Worm (Caenorhabditis elegans) whole organism, midembryonic: Measurements from ENCODE around the gene F31B9.4.

ENCODE experiments used
- T22C8.4 ChIP-seq: fragments of 200-800 bp; sonication (Bioruptor generic); IDR thresholded peaks from 2 replicates; pipeline ENCODE4 v1.3.6; 2022; ENCODE audit warnings: missing genetic modification characterization, missing compliant biosample characterization
- cog-1 ChIP-seq: sonication (generic microtip); optimal IDR thresholded peaks from 2 replicates; lab custom pipeline; 2016; ENCODE audit warnings: missing genetic modification characterization, missing compliant biosample characterization
- flt-1 ChIP-seq: fragments of 200-800 bp; sonication (Bioruptor generic); IDR thresholded peaks from 2 replicates; pipeline ENCODE4 v1.3.6; 2022; ENCODE audit warnings: missing genetic modification characterization, missing compliant biosample characterization
- klf-2 ChIP-seq: fragments of 200-800 bp; sonication (Bioruptor generic); conservative IDR thresholded peaks from 2 replicates; pipeline ENCODE4 v1.3.6; 2022; ENCODE audit warnings: missing genetic modification reagents, missing genetic modification characterization, missing compliant biosample characterization
- med-1 ChIP-seq: sonication (generic microtip); optimal IDR thresholded peaks from 2 replicates; lab custom pipeline; 2017; ENCODE audit warnings: missing genetic modification characterization, mild to moderate bottlenecking, missing compliant biosample characterization, antibody characterized with exemption, missing genetic modification reagents; ENCODE audit not compliant: insufficient read depth
- ref-1 ChIP-seq: fragments of 200-800 bp; sonication (Bioruptor generic); conservative IDR thresholded peaks from 2 replicates; pipeline ENCODE4 v1.3.6; 2022; ENCODE audit warnings: missing genetic modification reagents, missing genetic modification characterization, missing compliant biosample characterization
- tab-1 ChIP-seq: fragments of 200-800 bp; sonication (Bioruptor generic); IDR thresholded peaks from 2 replicates; pipeline ENCODE4 v1.3.6; 2022; ENCODE audit warnings: missing genetic modification characterization, missing compliant biosample characterization
- ztf-23 ChIP-seq: fragments of 200-800 bp; sonication (Bioruptor generic); IDR thresholded peaks from 2 replicates; pipeline ENCODE4 v1.3.6; 2022; ENCODE audit warnings: missing genetic modification reagents, missing genetic modification characterization, missing compliant biosample characterization
- ztf-29 ChIP-seq: fragments of 200-800 bp; sonication (Bioruptor generic); IDR thresholded peaks from 2 replicates; pipeline ENCODE4 v1.3.6; 2022; ENCODE audit warnings: missing genetic modification reagents, missing genetic modification characterization, missing compliant biosample characterization

F31B9.4 gene

ce11 chrX:15917000-15917399, at the start of gene F31B9.4, which contains the start of gene F31B9.2:
Gene F31B9.4, minus strand, starts transcription at chrX:15917100.
Gene F31B9.2, plus strand, starts transcription at chrX:15917367.
- TF ChIP-seq flt-1 (no peak), med-1 (no peak)

ce11 chrX:15958767-15959166, 41.9 kb upstream of the F31B9.4 start, which contains the start of gene C09G1.5:
Gene C09G1.5, plus strand, starts transcription at chrX:15959067.
- TF ChIP-seq med-1 (no peak), ref-1 (no peak), flt-1 (no peak), T22C8.4 (GFP tag; lab: Robert Waterston, UW) (no peak)

DNA sequence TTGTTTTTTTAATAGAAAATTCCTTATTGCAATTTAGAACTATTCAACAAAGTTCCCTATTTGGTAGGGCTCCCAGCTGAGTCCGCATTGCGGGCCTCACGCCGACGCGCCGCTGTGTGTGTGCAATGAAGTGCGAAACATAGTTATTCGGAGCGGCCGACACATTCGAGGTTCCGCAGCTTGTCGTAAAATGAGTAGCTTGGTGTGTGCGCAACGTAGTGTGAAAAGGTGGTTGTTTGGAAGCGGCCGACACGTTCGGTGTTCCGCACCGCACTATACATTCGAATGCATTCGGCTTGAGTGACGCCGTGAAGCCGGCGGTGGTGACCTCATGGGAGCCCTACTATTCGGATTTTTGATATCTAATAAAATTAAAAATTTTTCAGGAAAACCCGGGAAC, 36.7 kb upstream of the F31B9.4 start:
- TF ChIP-seq ref-1, result no peak
- TF ChIP-seq T22C8.4 (GFP tag; lab: Robert Waterston, UW), result no peak
- no peak for TF ChIP-seq flt-1
- TF ChIP-seq ztf-23, result no peak
- no peak for TF ChIP-seq tab-1 (GFP tag; lab: Robert Waterston, UW)
- TF ChIP-seq cog-1 (tag; lab: Kevin White, UChicago), result no peak
- no peak for TF ChIP-seq med-1
- no peak for TF ChIP-seq ztf-29 (GFP tag; lab: Robert Waterston, UW)
- no peak for TF ChIP-seq klf-2 (GFP tag; lab: Robert Waterston, UW)

DNA sequence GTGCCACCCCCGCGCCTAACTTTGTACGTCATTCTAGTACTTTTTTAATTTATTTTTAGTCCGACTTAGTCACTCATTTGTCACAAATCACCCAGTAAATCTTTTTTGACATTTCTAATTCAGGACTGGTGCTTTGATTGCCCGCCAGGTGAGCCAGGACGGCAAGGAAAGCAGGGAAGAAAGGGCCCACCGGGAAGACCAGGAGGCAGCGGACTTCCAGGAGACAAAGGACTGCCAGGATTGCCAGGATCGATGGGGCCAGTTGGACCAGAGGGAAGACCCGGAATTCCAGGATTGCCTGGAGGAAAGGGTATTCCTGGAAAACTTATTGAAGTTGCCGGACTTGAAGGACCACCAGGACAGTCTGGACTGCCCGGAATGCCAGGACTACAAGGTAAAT, 36.2 kb upstream of the F31B9.4 start:
- no peak for TF ChIP-seq T22C8.4 (GFP tag; lab: Robert Waterston, UW)
- TF ChIP-seq klf-2 (GFP tag; lab: Robert Waterston, UW), result no peak
- no peak for TF ChIP-seq ztf-23
- TF ChIP-seq med-1, result no peak
- no peak for TF ChIP-seq cog-1 (tag; lab: Kevin White, UChicago)
- TF ChIP-seq ref-1, result no peak
- no peak for TF ChIP-seq tab-1 (GFP tag; lab: Robert Waterston, UW)
- TF ChIP-seq flt-1, result no peak
- no peak for TF ChIP-seq ztf-29 (GFP tag; lab: Robert Waterston, UW)

- TF ChIP-seq ztf-29 (GFP tag; lab: Robert Waterston, UW) (no peak), tab-1 (GFP tag; lab: Robert Waterston, UW) (no peak), ztf-23 (no peak), ref-1 (no peak), klf-2 (GFP tag; lab: Robert Waterston, UW) (no peak), med-1 (no peak), flt-1 (no peak), T22C8.4 (GFP tag; lab: Robert Waterston, UW) (no peak), cog-1 (tag; lab: Kevin White, UChicago) (no peak)
Observed at ce11 chrX:15951194-15951593, 34.3 kb upstream of the F31B9.4 start, which contains the start of gene col-186. Gene col-186, plus strand, starts transcription at chrX:15951494.

DNA sequence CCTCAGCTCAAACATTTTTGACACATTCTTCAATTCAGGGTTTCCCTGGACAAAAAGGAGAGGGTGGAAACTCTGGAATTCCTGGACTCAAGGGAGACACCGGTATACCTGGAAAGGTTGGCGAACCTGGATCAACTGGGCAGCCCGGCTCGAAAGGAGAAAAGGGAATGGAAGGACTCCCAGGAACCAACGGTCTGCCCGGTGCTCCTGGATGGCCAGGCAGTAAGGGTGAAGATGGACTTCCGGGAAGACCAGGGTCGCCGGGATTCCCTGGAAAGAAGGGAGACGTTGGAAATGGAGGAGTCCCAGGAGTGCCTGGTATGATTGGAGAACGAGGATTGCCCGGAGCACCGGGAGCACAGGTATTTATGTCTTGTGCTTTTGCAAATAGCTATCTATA, 28.9 kb upstream of the F31B9.4 start:
- no peak for TF ChIP-seq cog-1 (tag; lab: Kevin White, UChicago)
- no peak for TF ChIP-seq med-1
- no peak for TF ChIP-seq ztf-29 (GFP tag; lab: Robert Waterston, UW)
- no peak for TF ChIP-seq ztf-23
- TF ChIP-seq T22C8.4 (GFP tag; lab: Robert Waterston, UW), result no peak
- TF ChIP-seq flt-1, result no peak
- TF ChIP-seq ref-1, result no peak
- no peak for TF ChIP-seq tab-1 (GFP tag; lab: Robert Waterston, UW)

DNA sequence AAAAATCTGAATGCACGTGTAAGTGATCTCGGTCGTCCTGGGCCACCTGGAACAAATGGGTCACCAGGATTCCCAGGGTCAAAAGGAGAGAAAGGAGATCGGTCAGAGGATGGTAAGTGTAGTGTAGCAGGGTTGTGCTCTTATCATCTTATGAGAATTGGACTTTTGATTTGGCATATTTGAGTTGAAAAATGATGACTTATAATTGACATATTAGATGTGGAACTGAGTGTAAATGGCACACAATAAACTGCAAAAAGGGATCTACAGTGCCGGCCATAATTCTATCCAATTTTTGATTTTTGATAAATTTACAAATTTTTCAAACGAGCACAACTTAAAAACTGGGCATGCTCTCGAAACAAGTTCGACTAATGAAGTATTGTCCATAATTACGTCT, 27.3 kb upstream of the F31B9.4 start:
- no peak for TF ChIP-seq ref-1
- TF ChIP-seq cog-1 (tag; lab: Kevin White, UChicago), result no peak
- no peak for TF ChIP-seq klf-2 (GFP tag; lab: Robert Waterston, UW)
- TF ChIP-seq med-1, result no peak
- TF ChIP-seq ztf-23, result no peak
- no peak for TF ChIP-seq ztf-29 (GFP tag; lab: Robert Waterston, UW)
- no peak for TF ChIP-seq tab-1 (GFP tag; lab: Robert Waterston, UW)
- no peak for TF ChIP-seq T22C8.4 (GFP tag; lab: Robert Waterston, UW)
- TF ChIP-seq flt-1, result no peak

- TF ChIP-seq ref-1, result no peak
- TF ChIP-seq cog-1 (tag; lab: Kevin White, UChicago), result no peak
- TF ChIP-seq T22C8.4 (GFP tag; lab: Robert Waterston, UW), result no peak
- no peak for TF ChIP-seq ztf-29 (GFP tag; lab: Robert Waterston, UW)
- TF ChIP-seq klf-2 (GFP tag; lab: Robert Waterston, UW), result no peak
- TF ChIP-seq tab-1 (GFP tag; lab: Robert Waterston, UW), result no peak
- no peak for TF ChIP-seq flt-1
- no peak for TF ChIP-seq med-1
- TF ChIP-seq ztf-23, result no peak
Observed at ce11 chrX:15943709-15944108, 26.8 kb upstream of the F31B9.4 start, which contains the start of gene mec-5. Gene mec-5, plus strand, starts transcription at chrX:15944009.

- TF ChIP-seq flt-1, result no peak
- no peak for TF ChIP-seq ztf-29 (GFP tag; lab: Robert Waterston, UW)
- TF ChIP-seq tab-1 (GFP tag; lab: Robert Waterston, UW), result no peak
- no peak for TF ChIP-seq cog-1 (tag; lab: Kevin White, UChicago)
- TF ChIP-seq klf-2 (GFP tag; lab: Robert Waterston, UW), result no peak
- no peak for TF ChIP-seq ztf-23
- TF ChIP-seq med-1, result no peak
- TF ChIP-seq ref-1, result no peak
- no peak for TF ChIP-seq T22C8.4 (GFP tag; lab: Robert Waterston, UW)
Observed at ce11 chrX:15939759-15940334, 22.9 kb upstream of the F31B9.4 start.

- TF ChIP-seq flt-1, result no peak
- TF ChIP-seq klf-2 (GFP tag; lab: Robert Waterston, UW), result no peak
- TF ChIP-seq ref-1, result no peak
- no peak for TF ChIP-seq med-1
- no peak for TF ChIP-seq ztf-29 (GFP tag; lab: Robert Waterston, UW)
- TF ChIP-seq tab-1 (GFP tag; lab: Robert Waterston, UW), result no peak
- no peak for TF ChIP-seq ztf-23
- no peak for TF ChIP-seq cog-1 (tag; lab: Kevin White, UChicago)
- no peak for TF ChIP-seq T22C8.4 (GFP tag; lab: Robert Waterston, UW)
Observed at ce11 chrX:15939224-15939623, 22.3 kb upstream of the F31B9.4 start, which contains the start of gene mrp-3. Gene mrp-3, minus strand, starts transcription at chrX:15939324.
